Worm (Caenorhabditis elegans): Measurements from ENCODE around the gene arrd-23.
A peak's percentile ranks its signal among the peaks of the same experiment; 100 is the strongest.

arrd-23 gene

DNA sequence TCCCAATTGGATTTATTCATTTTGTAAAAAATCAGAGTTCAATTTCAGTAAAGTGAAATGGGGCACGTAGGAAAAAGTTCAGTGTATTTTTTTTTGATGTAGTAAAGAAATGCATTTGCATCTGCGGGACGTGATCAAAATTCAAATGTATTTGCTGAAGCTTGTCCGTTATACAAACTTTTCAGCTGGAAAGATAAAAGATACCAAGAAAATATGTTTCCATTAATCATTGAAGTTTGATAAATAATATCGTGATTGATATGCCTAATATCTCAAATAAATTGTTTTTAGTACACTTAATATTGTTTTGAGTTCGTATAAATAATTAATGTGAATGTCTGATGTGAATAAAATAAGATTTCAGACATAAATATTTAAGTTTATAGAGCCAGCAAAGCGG is 16.6 kb downstream of the arrd-23 start:
- TF ChIP-seq egl-27 (tag; optimal IDR thresholded peaks at IDR 0.05), result no peak

DNA sequence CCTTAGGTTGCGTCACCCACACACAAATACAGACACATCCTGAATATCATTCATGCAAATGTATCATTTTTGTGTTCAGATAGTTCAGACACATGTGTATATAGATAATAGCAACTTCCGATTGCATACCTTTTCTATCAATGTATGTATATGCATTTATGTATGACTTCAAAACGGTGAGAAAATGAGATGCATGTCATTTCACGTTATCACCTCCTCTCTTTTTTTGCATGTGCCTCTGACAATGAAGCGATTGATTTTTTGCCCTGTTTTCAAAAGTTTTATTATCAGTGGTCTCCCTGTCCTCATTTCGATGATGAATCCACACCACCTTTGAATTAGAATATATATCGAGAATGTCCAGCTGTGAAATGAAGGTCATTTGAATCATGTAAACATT is 20.1 kb downstream of the arrd-23 start, which contains the start of gene K05B2.2:
K05B2.2 (plus strand) TSS at position 278 of the 400 bp plus-strand sequence.
- TF ChIP-seq unc-62 (GFP tag; optimal IDR thresholded peaks at IDR 0.05) (no peak), crh-2 (tag; optimal IDR thresholded peaks at IDR 0.05) (peak; percentile 25), fos-1 (tag; optimal IDR thresholded peaks at IDR 0.05) (peak; percentile 81), mbf-1 (tag; optimal IDR thresholded peaks at IDR 0.05) (no peak)

DNA sequence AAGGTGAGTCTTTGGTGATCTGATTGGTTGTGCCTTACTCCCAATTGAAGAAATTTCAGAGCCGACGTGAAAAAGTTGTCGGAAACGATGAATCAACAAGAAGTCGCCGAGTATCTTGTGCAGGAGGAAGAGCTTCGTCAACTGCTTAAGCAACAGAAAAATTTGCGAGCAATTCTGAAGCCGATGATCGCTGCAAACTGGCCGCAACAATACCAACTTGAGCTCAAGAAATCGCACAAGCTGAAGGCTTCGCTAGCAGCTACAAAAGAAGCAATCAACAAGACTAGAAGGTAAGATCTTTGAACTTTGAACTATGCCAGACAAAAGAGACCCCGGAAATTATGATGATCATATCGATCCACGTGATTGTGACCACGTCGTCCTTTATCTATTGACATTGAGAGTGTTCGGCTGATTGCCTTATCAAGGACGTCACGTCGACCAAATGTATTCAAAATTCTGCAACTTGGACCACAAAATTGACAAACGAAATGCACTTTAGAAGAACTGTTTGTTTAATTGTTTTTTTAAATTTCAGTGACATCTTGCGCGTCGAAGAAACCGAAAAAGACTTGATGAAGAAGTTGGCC is 25.6 kb downstream of the arrd-23 start:
- TF ChIP-seq sma-3 (GFP tag; optimal IDR thresholded peaks at IDR 0.05), result peak; percentile 33
- no peak for TF ChIP-seq skn-1 (tag; optimal IDR thresholded peaks at IDR 0.05)
- TF ChIP-seq nhr-25 (tag; optimal IDR thresholded peaks at IDR 0.05), result peak; percentile 26
- TF ChIP-seq sma-9 (GFP tag; optimal IDR thresholded peaks at IDR 0.05), result peak; percentile 38
- TF ChIP-seq sma-9 (tag; optimal IDR thresholded peaks at IDR 0.05), result no peak

DNA sequence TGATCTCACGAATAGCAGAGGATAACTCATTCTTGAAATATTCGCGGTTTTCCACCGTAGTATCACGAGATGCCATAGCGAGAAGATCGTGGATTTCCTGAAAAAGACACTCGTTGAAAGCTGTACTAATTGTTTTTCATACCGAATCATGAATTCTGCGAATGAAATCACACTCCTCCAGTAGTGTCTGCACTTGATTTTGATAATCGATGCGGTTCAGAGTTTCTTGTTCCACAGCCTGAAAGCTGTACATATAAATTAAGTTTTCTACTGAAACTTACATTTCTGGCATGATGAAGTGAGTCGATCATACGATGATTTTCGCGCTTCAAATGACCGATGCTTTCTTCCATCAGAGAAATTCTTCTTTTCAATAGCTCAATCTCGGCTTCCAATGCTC is 28.7 kb downstream of the arrd-23 start:
- TF ChIP-seq sma-3 (GFP tag; optimal IDR thresholded peaks at IDR 0.05) (no peak), R02D3.7 (tag; optimal IDR thresholded peaks at IDR 0.05) (no peak), ceh-16 (tag; optimal IDR thresholded peaks at IDR 0.05) (no peak), aly-2 (tag; optimal IDR thresholded peaks at IDR 0.05) (no peak), fos-1 (tag; optimal IDR thresholded peaks at IDR 0.05) (no peak), nhr-10 (tag; optimal IDR thresholded peaks at IDR 0.05) (no peak), nhr-23 (tag; optimal IDR thresholded peaks at IDR 0.05) (no peak), mab-5 (tag; optimal IDR thresholded peaks at IDR 0.05) (no peak), snpc-4 (tag; optimal IDR thresholded peaks at IDR 0.05) (no peak), blmp-1 (tag; optimal IDR thresholded peaks at IDR 0.05; ENCODE audit: insufficient read depth) (no peak), nhr-237 (tag; optimal IDR thresholded peaks at IDR 0.05) (no peak), alr-1 (tag; optimal IDR thresholded peaks at IDR 0.05) (no peak), sem-4 (tag; optimal IDR thresholded peaks at IDR 0.05) (no peak), unc-39 (tag; optimal IDR thresholded peaks at IDR 0.05) (no peak), skn-1 (tag; optimal IDR thresholded peaks at IDR 0.05) (no peak), zag-1 (tag; optimal IDR thresholded peaks at IDR 0.05) (no peak), elt-1 (tag; optimal IDR thresholded peaks at IDR 0.05) (no peak), dmd-4 (tag; optimal IDR thresholded peaks at IDR 0.05) (no peak), ztf-4 (tag; optimal IDR thresholded peaks at IDR 0.05) (no peak)

DNA sequence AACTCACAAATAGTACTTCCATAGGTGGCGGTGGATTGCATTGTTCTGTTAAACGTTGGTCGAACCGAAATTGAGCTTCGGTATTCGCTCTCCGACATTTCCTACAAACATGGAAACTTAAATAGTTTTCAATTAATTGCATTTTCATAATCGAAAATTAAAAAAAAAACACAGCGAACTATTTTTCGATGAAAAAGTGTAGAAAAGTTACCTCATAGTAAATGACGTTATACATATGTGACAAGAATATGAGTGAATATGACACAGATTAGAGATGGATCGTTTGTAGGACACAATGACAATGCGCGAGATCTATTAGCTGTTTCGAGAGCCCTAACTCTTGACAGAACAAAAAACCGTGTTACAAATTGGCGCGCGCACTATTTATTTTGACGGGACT is 30.1 kb downstream of the arrd-23 start, which contains the start of gene ifa-4:
ifa-4 (minus strand) TSS at position 101 of the 400 bp plus-strand sequence.
- TF ChIP-seq aly-2 (tag; optimal IDR thresholded peaks at IDR 0.05) (no peak), R02D3.7 (tag; optimal IDR thresholded peaks at IDR 0.05) (no peak), sem-4 (tag; optimal IDR thresholded peaks at IDR 0.05) (no peak), ceh-16 (tag; optimal IDR thresholded peaks at IDR 0.05) (no peak), unc-62 (GFP tag; optimal IDR thresholded peaks at IDR 0.05) (no peak)

DNA sequence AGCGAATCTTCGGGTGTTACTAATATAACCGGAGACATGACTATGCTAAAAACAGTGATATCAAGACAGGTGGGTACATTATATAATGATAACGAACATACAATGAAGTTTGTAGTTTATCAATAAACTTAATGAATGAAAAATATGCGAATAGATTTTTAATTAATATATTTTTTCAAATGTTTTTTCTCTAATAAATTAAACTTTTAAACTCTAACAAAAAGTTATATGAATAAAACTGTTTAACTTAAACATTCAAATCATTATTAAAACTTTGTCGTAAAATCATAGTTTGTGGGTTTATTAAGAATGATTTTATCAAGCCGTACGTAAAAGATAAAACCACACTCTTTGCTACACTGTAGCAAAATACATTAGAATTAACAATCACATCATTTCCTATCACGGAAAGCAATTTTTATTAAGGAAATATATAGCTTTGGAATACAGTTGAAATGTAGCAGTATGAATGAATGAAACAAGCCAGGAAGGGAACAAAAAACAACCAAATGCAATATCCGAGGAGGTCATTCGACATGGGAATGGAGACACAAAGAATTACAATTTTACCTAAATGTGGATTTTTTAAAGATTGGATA is 35.3 kb downstream of the arrd-23 start, which contains the start of gene K05B2.4:
K05B2.4 (minus strand) TSS at position 51 of the 599 bp plus-strand sequence.
- no peak for TF ChIP-seq aly-2 (tag; optimal IDR thresholded peaks at IDR 0.05)
- TF ChIP-seq sem-4 (tag; optimal IDR thresholded peaks at IDR 0.05), result no peak
- TF ChIP-seq unc-62 (GFP tag; optimal IDR thresholded peaks at IDR 0.05), result no peak
- no peak for TF ChIP-seq C34F6.9 (tag; optimal IDR thresholded peaks at IDR 0.05)
- TF ChIP-seq ceh-16 (tag; optimal IDR thresholded peaks at IDR 0.05), result no peak
- TF ChIP-seq nhr-10 (tag; optimal IDR thresholded peaks at IDR 0.05), result no peak

DNA sequence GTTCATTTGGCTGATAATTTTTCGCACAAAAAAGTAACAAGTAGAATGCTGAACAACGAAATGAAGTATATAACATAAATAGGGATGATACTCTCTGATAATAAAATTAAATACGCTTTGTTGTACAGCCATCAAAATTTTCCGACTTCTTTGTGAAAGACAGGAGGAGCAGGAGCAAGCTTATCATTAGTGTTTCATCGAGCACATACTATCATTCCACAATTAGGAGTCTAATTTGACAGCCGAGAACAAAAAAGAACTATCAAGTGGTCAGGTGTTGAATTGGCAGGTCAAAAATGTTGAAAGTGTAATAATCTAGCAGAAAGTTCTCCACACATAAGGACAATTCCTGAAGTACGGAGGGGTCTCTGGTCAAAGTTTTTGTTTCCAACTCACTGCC is 42.4 kb downstream of the arrd-23 start:
- no peak for TF ChIP-seq nhr-77 (tag; optimal IDR thresholded peaks at IDR 0.05)
